Fruit fly (Drosophila melanogaster): ENCODE measurements around the gene CG13712.
A peak's percentile ranks its signal among the peaks of the same experiment; 100 is the strongest.

The CG13712 gene

DNA sequence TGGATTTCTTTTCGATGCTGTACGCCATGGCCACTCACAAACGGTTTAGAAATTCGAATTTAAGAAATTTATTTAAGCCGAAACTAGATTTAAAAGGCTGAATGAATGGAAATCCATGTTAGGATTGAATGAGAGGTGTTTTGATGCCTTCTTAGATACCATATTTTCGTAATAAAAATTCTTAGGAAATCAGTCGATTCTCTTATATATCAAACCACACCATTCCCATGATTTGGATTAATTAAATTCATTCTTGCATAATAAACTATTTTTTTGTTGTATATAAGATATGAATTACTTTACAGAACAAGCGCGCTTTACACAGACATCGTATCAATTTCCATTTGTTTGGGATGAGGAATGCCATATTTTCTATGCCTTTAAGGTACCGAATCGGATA, 21.0 kb downstream of the CG13712 start, which contains the start of gene CG7514:
TSS of gene CG7514 (minus strand) at position 101 of the 400 bp plus-strand sequence.
- TF ChIP-seq CG17806 (tag; optimal IDR thresholded peaks at IDR 0.05) = no peak
- TF ChIP-seq Pif1A (GFP tag; optimal IDR thresholded peaks at IDR 0.05) = no peak
- TF ChIP-seq CG15710 (tag; optimal IDR thresholded peaks at IDR 0.05) = no peak
- TF ChIP-seq Pif1B (GFP tag; optimal IDR thresholded peaks at IDR 0.05) = no peak
- TF ChIP-seq CG14655 (GFP tag; optimal IDR thresholded peaks at IDR 0.05) = no peak
- TF ChIP-seq CG12605 (GFP tag; IDR thresholded peaks at IDR 0.05) = no peak
- no peak for TF ChIP-seq gl (tag; optimal IDR thresholded peaks at IDR 0.05)
- TF ChIP-seq CG8301 (tag; optimal IDR thresholded peaks at IDR 0.05) = no peak
- TF ChIP-seq CG13204 (GFP tag; optimal IDR thresholded peaks at IDR 0.05) = no peak
- TF ChIP-seq CG34367 (tag; optimal IDR thresholded peaks at IDR 0.05) = no peak
- TF ChIP-seq CG9948 (tag; optimal IDR thresholded peaks at IDR 0.05) = no peak
- TF ChIP-seq CG4496 (GFP tag; IDR thresholded peaks at IDR 0.05) = no peak
- TF ChIP-seq EcR (GFP tag; optimal IDR thresholded peaks at IDR 0.05) = no peak
- no peak for TF ChIP-seq CG10348 (GFP tag; IDR thresholded peaks at IDR 0.05)

DNA sequence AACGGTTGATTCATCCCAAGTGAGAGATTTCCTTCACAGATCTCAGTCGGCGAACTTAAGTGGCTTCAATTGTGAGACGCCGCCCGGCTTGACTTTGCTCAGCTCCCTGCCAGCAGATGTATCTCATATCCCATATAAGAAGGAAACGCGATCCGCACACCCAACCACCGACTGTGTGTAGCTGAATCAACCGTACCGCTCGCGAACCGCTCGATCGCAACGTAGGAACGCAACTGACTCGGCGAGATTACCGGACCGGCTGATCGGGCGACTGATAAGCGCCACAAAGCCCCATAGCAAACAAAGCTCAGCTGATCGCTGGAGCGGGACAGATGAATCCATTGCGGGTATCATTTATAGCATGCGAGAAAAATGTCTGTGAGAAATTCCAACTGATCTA, 22.6 kb downstream of the CG13712 start, which contains the start of gene axo:
TSS of gene axo (minus strand) at position 185 of the 400 bp plus-strand sequence.
- no peak for TF ChIP-seq CG10348 (GFP tag; IDR thresholded peaks at IDR 0.05)
- TF ChIP-seq CG32121 (GFP tag; IDR thresholded peaks at IDR 0.05) = no peak
- peak; percentile 77 for TF ChIP-seq CG13204 (GFP tag; optimal IDR thresholded peaks at IDR 0.05)

DNA sequence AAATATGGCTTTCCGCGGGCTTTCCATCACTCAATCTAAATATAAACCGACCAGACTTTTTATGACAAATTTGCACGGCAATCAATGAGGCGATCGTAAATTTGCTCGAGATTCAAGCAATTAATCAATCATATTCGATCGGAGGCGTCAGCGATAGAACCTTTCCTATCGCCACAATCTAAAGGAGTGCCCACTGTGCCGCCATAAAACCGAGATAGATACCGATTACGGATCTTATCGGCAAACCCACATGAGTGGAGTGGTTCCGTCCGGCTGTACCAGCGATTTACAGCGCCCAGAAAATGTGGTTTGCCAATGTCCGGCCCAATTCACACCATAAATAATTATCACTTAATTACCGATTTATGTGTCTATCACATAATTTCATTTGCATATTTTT, 23.1 kb downstream of the CG13712 start:
- TF ChIP-seq fd96Ca (GFP tag; IDR thresholded peaks at IDR 0.05) = no peak
- no peak for TF ChIP-seq CG9948 (tag; optimal IDR thresholded peaks at IDR 0.05)
- TF ChIP-seq CG8159 (tag; optimal IDR thresholded peaks at IDR 0.05) = no peak
- no peak for TF ChIP-seq Pif1A (GFP tag; optimal IDR thresholded peaks at IDR 0.05)
- no peak for TF ChIP-seq EcR (GFP tag; optimal IDR thresholded peaks at IDR 0.05)
- TF ChIP-seq CG32121 (GFP tag; IDR thresholded peaks at IDR 0.05) = no peak
- TF ChIP-seq CG8301 (tag; optimal IDR thresholded peaks at IDR 0.05) = no peak
- TF ChIP-seq Ets98B (GFP tag; IDR thresholded peaks at IDR 0.05) = no peak

DNA sequence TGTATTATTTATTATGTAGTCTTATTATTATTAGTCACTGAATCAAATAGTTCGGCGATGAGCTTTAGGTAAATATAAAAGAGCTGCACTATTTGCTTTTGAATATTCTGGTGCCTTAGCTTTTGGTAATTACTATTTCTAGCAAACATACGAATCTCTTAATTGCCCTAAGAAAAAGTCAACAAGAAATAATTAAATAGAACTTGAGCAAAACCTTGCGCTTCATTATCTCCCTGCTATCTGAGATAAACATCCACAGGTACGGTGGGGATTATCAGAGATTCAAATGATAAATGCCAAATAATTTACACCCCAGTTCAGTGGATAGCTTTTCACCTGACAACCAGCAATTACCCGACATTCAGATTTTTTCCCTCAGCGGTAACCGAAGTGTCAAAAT, 23.6 kb downstream of the CG13712 start:
- TF ChIP-seq fd96Ca (GFP tag; IDR thresholded peaks at IDR 0.05) (no peak), gl (tag; optimal IDR thresholded peaks at IDR 0.05) (no peak), CG12605 (GFP tag; IDR thresholded peaks at IDR 0.05) (no peak), CG4496 (GFP tag; IDR thresholded peaks at IDR 0.05) (no peak), CG10348 (GFP tag; IDR thresholded peaks at IDR 0.05) (no peak), CG8301 (tag; optimal IDR thresholded peaks at IDR 0.05) (no peak)

DNA sequence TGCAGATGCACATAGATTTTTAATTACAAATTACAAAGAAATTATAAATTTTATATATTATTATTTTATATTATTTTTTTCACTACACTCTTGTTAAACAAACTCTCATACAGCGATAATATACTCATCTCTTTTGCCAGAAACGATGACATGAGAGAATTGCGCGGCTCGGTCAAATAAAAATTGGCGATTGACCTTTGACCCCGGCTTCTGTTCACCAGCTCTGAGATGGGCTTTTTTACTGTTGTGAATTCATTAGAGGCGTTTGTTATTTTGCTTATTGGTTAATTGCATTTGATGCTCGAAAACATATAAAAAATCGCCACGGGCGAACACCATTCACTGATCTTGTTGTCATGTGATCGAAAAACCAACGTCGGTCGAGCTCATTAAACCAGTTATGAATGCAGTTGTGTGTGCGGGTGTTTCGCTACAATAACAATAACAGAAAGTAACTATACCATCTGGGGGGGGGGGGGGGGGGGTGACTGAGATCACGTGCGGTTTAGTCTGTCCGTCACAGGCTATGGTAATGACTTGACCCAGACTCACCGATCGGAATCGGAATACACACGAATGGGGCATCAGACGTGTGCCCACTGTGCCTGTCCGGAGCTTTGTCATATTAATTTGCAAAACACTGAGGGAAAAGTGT, 24.9 kb downstream of the CG13712 start:
- TF ChIP-seq CG9948 (tag; optimal IDR thresholded peaks at IDR 0.05) = no peak
- TF ChIP-seq CG10348 (GFP tag; IDR thresholded peaks at IDR 0.05) = 0 out of 2 replicates have a peak, but pooled peaks have one; percentile 19

DNA sequence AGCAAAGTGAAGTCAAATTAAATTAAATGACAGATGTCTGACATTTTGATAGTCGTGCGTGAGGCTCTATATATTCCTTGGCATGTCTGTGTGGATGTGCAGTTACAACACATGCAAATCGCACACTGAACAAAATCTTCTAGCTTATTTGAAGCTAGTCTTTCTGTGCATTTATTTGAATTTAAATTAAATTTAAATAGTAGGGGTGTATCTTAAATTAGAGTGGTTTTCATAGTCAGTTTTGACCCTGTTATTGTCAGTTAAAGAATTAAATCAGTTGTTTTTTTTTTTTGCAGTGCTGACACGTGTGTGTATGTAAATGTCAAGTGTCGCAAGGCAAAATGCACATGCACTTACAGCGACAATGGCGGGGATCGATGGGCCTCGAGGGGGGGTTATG, 30.6 kb downstream of the CG13712 start:
- TF ChIP-seq CG32121 (GFP tag; IDR thresholded peaks at IDR 0.05) (no peak), CG8159 (tag; optimal IDR thresholded peaks at IDR 0.05) (peak; percentile 60), CG14655 (GFP tag; optimal IDR thresholded peaks at IDR 0.05) (peak; percentile 53), D1 (tag; optimal IDR thresholded peaks at IDR 0.05) (no peak), CG12605 (GFP tag; IDR thresholded peaks at IDR 0.05) (no peak), CG4496 (GFP tag; IDR thresholded peaks at IDR 0.05) (peak; percentile 53; the same call in 1 of the 3 replicates), EcR (GFP tag; optimal IDR thresholded peaks at IDR 0.05) (no peak), Snoo (tag; optimal IDR thresholded peaks at IDR 0.05) (no peak), CG8301 (tag; optimal IDR thresholded peaks at IDR 0.05) (peak; percentile 41), CG15710 (tag; optimal IDR thresholded peaks at IDR 0.05) (no peak), Pif1A (GFP tag; optimal IDR thresholded peaks at IDR 0.05) (peak; percentile 19), Ets98B (GFP tag; IDR thresholded peaks at IDR 0.05) (no peak), gl (tag; optimal IDR thresholded peaks at IDR 0.05) (no peak), rn (GFP tag; IDR thresholded peaks at IDR 0.05) (no peak), CG34367 (tag; optimal IDR thresholded peaks at IDR 0.05) (no peak), fd96Ca (GFP tag; IDR thresholded peaks at IDR 0.05) (no peak), CG10348 (GFP tag; IDR thresholded peaks at IDR 0.05) (no peak), CG9948 (tag; optimal IDR thresholded peaks at IDR 0.05) (no peak)

DNA sequence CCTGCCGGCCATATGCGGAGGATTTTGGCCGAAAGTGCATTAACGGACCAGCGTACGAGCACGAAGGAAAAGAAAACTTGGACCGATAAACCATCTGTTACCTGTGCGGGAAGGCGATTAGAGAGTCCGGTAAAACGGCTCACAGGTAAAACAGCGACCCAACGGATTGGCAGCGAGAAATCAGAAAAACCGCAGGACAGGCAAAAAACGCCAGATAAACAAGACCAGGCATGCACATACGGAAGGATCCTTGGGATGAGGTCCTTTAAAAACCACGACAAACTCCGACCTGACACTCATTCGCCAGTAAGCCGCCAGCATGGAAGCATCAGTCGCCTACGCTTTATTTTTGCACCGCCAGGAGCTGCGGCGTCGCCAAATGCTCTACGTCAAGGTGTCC, 32.2 kb downstream of the CG13712 start, which contains the start of gene CG34266:
TSS of gene CG34266 (plus strand) at position 301 of the 400 bp plus-strand sequence.
- TF ChIP-seq Snoo (tag; optimal IDR thresholded peaks at IDR 0.05) = no peak
- TF ChIP-seq CG12605 (GFP tag; IDR thresholded peaks at IDR 0.05) = no peak
- no peak for TF ChIP-seq CG14655 (GFP tag; optimal IDR thresholded peaks at IDR 0.05)
- TF ChIP-seq CG8301 (tag; optimal IDR thresholded peaks at IDR 0.05) = no peak
- no peak for TF ChIP-seq CG34367 (tag; optimal IDR thresholded peaks at IDR 0.05)
- no peak for TF ChIP-seq CG17806 (tag; optimal IDR thresholded peaks at IDR 0.05)
- TF ChIP-seq CG8159 (tag; optimal IDR thresholded peaks at IDR 0.05) = no peak
- no peak for TF ChIP-seq CG15710 (tag; optimal IDR thresholded peaks at IDR 0.05)
- TF ChIP-seq CG13204 (GFP tag; optimal IDR thresholded peaks at IDR 0.05) = no peak
- no peak for TF ChIP-seq Pif1A (GFP tag; optimal IDR thresholded peaks at IDR 0.05)
- TF ChIP-seq CG9948 (tag; optimal IDR thresholded peaks at IDR 0.05) = no peak
- TF ChIP-seq CG4496 (GFP tag; IDR thresholded peaks at IDR 0.05) = no peak
- no peak for TF ChIP-seq D1 (tag; optimal IDR thresholded peaks at IDR 0.05)
- TF ChIP-seq fd96Ca (GFP tag; IDR thresholded peaks at IDR 0.05) = no peak
- no peak for TF ChIP-seq Pif1B (GFP tag; optimal IDR thresholded peaks at IDR 0.05)
- TF ChIP-seq EcR (GFP tag; optimal IDR thresholded peaks at IDR 0.05) = no peak
- TF ChIP-seq CG10348 (GFP tag; IDR thresholded peaks at IDR 0.05) = no peak
- TF ChIP-seq CG32121 (GFP tag; IDR thresholded peaks at IDR 0.05) = no peak
- TF ChIP-seq rn (GFP tag; IDR thresholded peaks at IDR 0.05) = no peak
- no peak for TF ChIP-seq Ets98B (GFP tag; IDR thresholded peaks at IDR 0.05)
